Worm (Caenorhabditis elegans): Measurements from ENCODE around the gene zhit-2.

DNA sequence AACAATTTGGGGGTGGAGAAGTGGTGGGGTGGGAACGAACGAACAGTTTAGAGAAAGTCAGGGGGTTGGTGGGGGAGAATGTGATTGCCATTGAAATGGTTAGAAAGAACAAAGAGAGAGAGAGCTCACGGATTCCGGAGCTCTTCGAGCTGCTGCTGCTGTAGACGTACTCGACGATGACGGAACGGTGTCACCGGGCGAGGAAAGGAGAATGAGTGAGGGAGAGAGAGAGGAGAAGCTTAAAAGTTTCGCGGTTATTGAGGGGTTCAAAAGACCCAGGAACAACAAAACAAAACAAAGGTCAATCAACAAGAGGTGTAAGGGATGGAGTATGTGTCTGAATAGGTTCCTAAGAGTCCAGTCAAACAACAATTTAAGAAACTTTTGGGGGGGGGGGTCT is 32.1 kb upstream of the zhit-2 start:
- no peak for TF ChIP-seq klf-2 (GFP tag; conservative IDR thresholded peaks at IDR 0.05)
- no peak for TF ChIP-seq cog-1 (tag; optimal IDR thresholded peaks at IDR 0.05)

Measured in whole organism, midembryonic.